Fruit fly (Drosophila melanogaster) whole organism, prepupa: ENCODE measurements around the gene CG14420.

Experiments used
- Blimp-1 ChIP-seq: fragments of 200-800 bp; sonication (Bioruptor generic); optimal IDR thresholded peaks from 3 replicates; lab custom pipeline; 2017; ENCODE audit warnings: missing biosample characterization, missing genetic modification characterization, mild to moderate bottlenecking, moderate library complexity, missing genetic modification reagents
- CG11762 ChIP-seq: fragments of 200-800 bp; sonication (Bioruptor generic); optimal IDR thresholded peaks from 3 replicates; lab custom pipeline; 2016; ENCODE audit warnings: missing biosample characterization, missing genetic modification characterization; ENCODE audit not compliant: insufficient read depth
- CG11902 ChIP-seq: fragments of 200-800 bp; sonication (Bioruptor generic); optimal IDR thresholded peaks from 3 replicates; lab custom pipeline; 2016; ENCODE audit warnings: missing biosample characterization, missing genetic modification characterization
- CG15336 ChIP-seq: fragments of 200-800 bp; sonication (Bioruptor generic); IDR thresholded peaks from 2 replicates; pipeline ENCODE4 v1.3.6; 2022; ENCODE audit warnings: missing biosample characterization, missing genetic modification characterization
- CG1621 ChIP-seq: fragments of 200-800 bp; sonication (Bioruptor generic); optimal IDR thresholded peaks from 3 replicates; lab custom pipeline; 2018; ENCODE audit warnings: missing biosample characterization, mild to moderate bottlenecking, missing genetic modification characterization
- CG3032 ChIP-seq: fragments of 200-800 bp; optimal IDR thresholded peaks from 2 replicates; lab custom pipeline; 2019; ENCODE audit warnings: missing biosample characterization, mild to moderate bottlenecking, missing genetic modification characterization, moderate library complexity
- CG31627 ChIP-seq: fragments of 200-800 bp; sonication (Bioruptor generic); optimal IDR thresholded peaks from 3 replicates; lab custom pipeline; 2016; ENCODE audit warnings: missing biosample characterization, missing genetic modification characterization
- CG32006 ChIP-seq: fragments of 200-800 bp; sonication (Bioruptor generic); optimal IDR thresholded peaks from 3 replicates; lab custom pipeline; 2017; ENCODE audit warnings: missing biosample characterization, mild to moderate bottlenecking, missing genetic modification characterization
- CG34406 ChIP-seq: fragments of 200-800 bp; sonication (Bioruptor generic); optimal IDR thresholded peaks from 3 replicates; lab custom pipeline; 2016; ENCODE audit warnings: missing biosample characterization, missing genetic modification characterization
- CG3919 ChIP-seq: fragments of 200-800 bp; sonication (Bioruptor generic); optimal IDR thresholded peaks from 3 replicates; lab custom pipeline; 2016; ENCODE audit warnings: missing biosample characterization, missing genetic modification characterization
- CG4318 ChIP-seq: fragments of 200-800 bp; sonication (Bioruptor generic); optimal IDR thresholded peaks from 3 replicates; lab custom pipeline; 2017; ENCODE audit warnings: missing biosample characterization, mild to moderate bottlenecking, missing genetic modification characterization
- CG6163 ChIP-seq: fragments of 200-800 bp; sonication (Bioruptor generic); IDR thresholded peaks from 3 replicates; pipeline ENCODE4 v1.3.6; 2022; ENCODE audit warnings: missing biosample characterization, missing genetic modification characterization
- CG6276 ChIP-seq: fragments of 200-800 bp; sonication (Bioruptor generic); optimal IDR thresholded peaks from 2 replicates; lab custom pipeline; 2017; ENCODE audit warnings: missing biosample characterization, mild to moderate bottlenecking, missing genetic modification characterization
- CG6792 ChIP-seq: fragments of 200-800 bp; sonication (Bioruptor generic); optimal IDR thresholded peaks from 3 replicates; lab custom pipeline; 2016; ENCODE audit warnings: missing biosample characterization, missing genetic modification characterization
- CG6808 ChIP-seq: fragments of 200-800 bp; sonication (Bioruptor generic); optimal IDR thresholded peaks from 3 replicates; lab custom pipeline; 2017; ENCODE audit warnings: missing biosample characterization, missing genetic modification characterization, mild to moderate bottlenecking, moderate library complexity, missing genetic modification reagents
- CG6854 ChIP-seq: fragments of 200-800 bp; sonication (Bioruptor generic); optimal IDR thresholded peaks from 2 replicates; lab custom pipeline; 2017; ENCODE audit warnings: missing biosample characterization, mild to moderate bottlenecking, missing genetic modification characterization
- CG7368 ChIP-seq: fragments of 200-800 bp; sonication (Bioruptor generic); optimal IDR thresholded peaks from 3 replicates; lab custom pipeline; 2016; ENCODE audit warnings: missing biosample characterization, missing genetic modification characterization
- CG8119 ChIP-seq: fragments of 200-800 bp; sonication (Bioruptor generic); IDR thresholded peaks from 3 replicates; pipeline ENCODE4 v1.3.6; 2022; ENCODE audit warnings: missing biosample characterization, missing genetic modification characterization
- CG8632 ChIP-seq: fragments of 200-800 bp; sonication (Bioruptor generic); optimal IDR thresholded peaks from 3 replicates; lab custom pipeline; 2016; ENCODE audit warnings: missing biosample characterization, missing genetic modification characterization
- CG9139 ChIP-seq: fragments of 200-800 bp; sonication (Bioruptor generic); optimal IDR thresholded peaks from 3 replicates; lab custom pipeline; 2017; ENCODE audit warnings: missing biosample characterization, mild to moderate bottlenecking, missing genetic modification characterization
- Eip78C ChIP-seq: fragments of 200-800 bp; sonication (Bioruptor generic); peaks from one replicate; lab custom pipeline; 2016; ENCODE audit warnings: missing biosample characterization, missing genetic modification characterization
- Eip93F ChIP-seq: fragments of 200-800 bp; sonication (Bioruptor generic); optimal IDR thresholded peaks from 2 replicates; lab custom pipeline; 2016; ENCODE audit warnings: missing biosample characterization, mild to moderate bottlenecking, missing genetic modification characterization
- Ets21C ChIP-seq: fragments of 200-800 bp; sonication (Bioruptor generic); optimal IDR thresholded peaks from 3 replicates; lab custom pipeline; 2016; ENCODE audit warnings: missing biosample characterization, missing genetic modification characterization
- Ets96B ChIP-seq: fragments of 200-800 bp; optimal IDR thresholded peaks from 2 replicates; lab custom pipeline; 2019; ENCODE audit warnings: missing biosample characterization, mild to moderate bottlenecking, missing genetic modification characterization, moderate library complexity
- Gug ChIP-seq: fragments of 200-800 bp; sonication (Bioruptor generic); IDR thresholded peaks from 2 replicates; pipeline ENCODE4 v1.3.6; 2022; ENCODE audit warnings: missing biosample characterization, missing genetic modification characterization
- Hr38 ChIP-seq: sonication (Bioruptor generic); optimal IDR thresholded peaks from 2 replicates; lab custom pipeline; 2016; ENCODE audit warnings: missing biosample characterization, missing genetic modification characterization
- Hr39 ChIP-seq: fragments of 200-800 bp; sonication (Bioruptor generic); optimal IDR thresholded peaks from 2 replicates; lab custom pipeline; 2016; ENCODE audit warnings: missing biosample characterization, missing genetic modification characterization
- OdsH ChIP-seq: fragments of 200-800 bp; sonication (Bioruptor generic); optimal IDR thresholded peaks from 3 replicates; lab custom pipeline; 2016; ENCODE audit warnings: missing biosample characterization, missing genetic modification characterization
- Smox ChIP-seq: fragments of 200-800 bp; sonication (Bioruptor generic); optimal IDR thresholded peaks from 3 replicates; lab custom pipeline; 2016; ENCODE audit warnings: missing biosample characterization, missing genetic modification characterization
- Sox102F ChIP-seq: fragments of 200-800 bp; sonication (Bioruptor generic); optimal IDR thresholded peaks from 2 replicates; lab custom pipeline; 2016; ENCODE audit warnings: missing biosample characterization, mild to moderate bottlenecking, missing genetic modification characterization
- Sox14 ChIP-seq: fragments of 200-800 bp; sonication (Bioruptor generic); optimal IDR thresholded peaks from 3 replicates; lab custom pipeline; 2016; ENCODE audit warnings: missing biosample characterization, missing genetic modification characterization
- Sox15 ChIP-seq: fragments of 200-800 bp; sonication (Bioruptor generic); optimal IDR thresholded peaks from 3 replicates; lab custom pipeline; 2016; ENCODE audit warnings: missing biosample characterization, missing genetic modification characterization
- achi ChIP-seq: fragments of 200-800 bp; sonication (Bioruptor generic); optimal IDR thresholded peaks from 3 replicates; lab custom pipeline; 2016; ENCODE audit warnings: missing biosample characterization, missing genetic modification characterization
- acj6 ChIP-seq: fragments of 200-800 bp; sonication (Bioruptor generic); optimal IDR thresholded peaks from 3 replicates; lab custom pipeline; 2016; ENCODE audit warnings: missing biosample characterization, missing genetic modification characterization
- cyc ChIP-seq: fragments of 200-800 bp; sonication (Bioruptor generic); optimal IDR thresholded peaks from 3 replicates; lab custom pipeline; 2016; ENCODE audit warnings: missing biosample characterization, missing genetic modification characterization
- dac ChIP-seq: fragments of 200-800 bp; sonication (Bioruptor generic); optimal IDR thresholded peaks from 2 replicates; lab custom pipeline; 2017; ENCODE audit warnings: missing biosample characterization, mild to moderate bottlenecking, missing genetic modification characterization
- dsx ChIP-seq: fragments of 200-800 bp; optimal IDR thresholded peaks from 3 replicates; lab custom pipeline; 2019; ENCODE audit warnings: missing biosample characterization, mild to moderate bottlenecking, missing genetic modification characterization, moderate library complexity; ENCODE audit not compliant: poor library complexity, severe bottlenecking
- eg ChIP-seq: fragments of 200-800 bp; sonication (Bioruptor generic); IDR thresholded peaks from 3 replicates; pipeline ENCODE4 v1.3.6; 2022; ENCODE audit warnings: missing biosample characterization, missing genetic modification characterization
- esn ChIP-seq: fragments of 200-800 bp; sonication (Bioruptor generic); optimal IDR thresholded peaks from 2 replicates; lab custom pipeline; 2016; ENCODE audit warnings: missing biosample characterization, mild to moderate bottlenecking, missing genetic modification characterization, moderate library complexity
- fd59A ChIP-seq: fragments of 200-800 bp; sonication (Bioruptor generic); optimal IDR thresholded peaks from 2 replicates; lab custom pipeline; 2017; ENCODE audit warnings: missing biosample characterization, mild to moderate bottlenecking, missing genetic modification characterization, missing genetic modification reagents
- fd85E ChIP-seq: fragments of 200-800 bp; sonication (Bioruptor generic); optimal IDR thresholded peaks from 3 replicates; lab custom pipeline; 2016; ENCODE audit warnings: missing biosample characterization, missing genetic modification characterization
- fkh ChIP-seq: fragments of 200-800 bp; sonication (Bioruptor generic); optimal IDR thresholded peaks from 3 replicates; lab custom pipeline; 2017; ENCODE audit warnings: missing biosample characterization, mild to moderate bottlenecking, missing genetic modification characterization, moderate library complexity
- lz ChIP-seq: fragments of 200-800 bp; sonication (Bioruptor generic); optimal IDR thresholded peaks from 3 replicates; lab custom pipeline; 2016; ENCODE audit warnings: missing biosample characterization, missing genetic modification characterization
- net ChIP-seq: fragments of 200-800 bp; sonication (Bioruptor generic); optimal IDR thresholded peaks from 3 replicates; lab custom pipeline; 2016; ENCODE audit warnings: missing biosample characterization, missing genetic modification characterization
- pdm3 ChIP-seq: fragments of 200-800 bp; sonication (Bioruptor generic); optimal IDR thresholded peaks from 3 replicates; lab custom pipeline; 2016; ENCODE audit warnings: missing biosample characterization, missing genetic modification characterization
- salr ChIP-seq, 2 experiments: fragments of 200-800 bp; sonication (Bioruptor generic); optimal IDR thresholded peaks; 3 replicates each; lab custom pipeline; 2016 to 2018; ENCODE audit warnings: missing biosample characterization in 2 of 2, missing genetic modification characterization in 2 of 2, mild to moderate bottlenecking in 1 of 2
- spab ChIP-seq: fragments of 200-800 bp; sonication (Bioruptor generic); optimal IDR thresholded peaks from 2 replicates; lab custom pipeline; 2017; ENCODE audit warnings: missing biosample characterization, mild to moderate bottlenecking, missing genetic modification characterization, missing genetic modification reagents
- ss ChIP-seq, 2 experiments: fragments of 200-800 bp; sonication (Bioruptor generic); optimal IDR thresholded peaks; 2 replicates in 1 of 2; 3 replicates in 1 of 2; lab custom pipeline; 2017 to 2018; ENCODE audit warnings: mild to moderate bottlenecking in 2 of 2, missing biosample characterization in 2 of 2, missing genetic modification characterization in 2 of 2, moderate library complexity in 1 of 2
- topi ChIP-seq: fragments of 200-800 bp; sonication (Bioruptor generic); optimal IDR thresholded peaks from 3 replicates; lab custom pipeline; 2016; ENCODE audit warnings: missing biosample characterization, missing genetic modification characterization
- vri ChIP-seq: fragments of 200-800 bp; sonication (Bioruptor generic); optimal IDR thresholded peaks from 3 replicates; lab custom pipeline; 2016; ENCODE audit warnings: missing biosample characterization, mild to moderate bottlenecking, missing genetic modification characterization

Gene CG14420

dm6 chrX:2984902-2985772, 46.5 kb downstream of the CG14420 start:
- TF ChIP-seq Eip78C (GFP tag; lab: Kevin White, UChicago) (peak; percentile 96), CG7368 (GFP tag; lab: Kevin White, UChicago) (peak; percentile 59), Ets96B (peak; percentile 90), eg (GFP tag; lab: Robert Waterston, UW) (no peak), CG6163 (GFP tag; lab: Robert Waterston, UW) (peak; percentile 73), CG34406 (GFP tag; lab: Kevin White, UChicago) (peak; percentile 74), CG31627 (peak; percentile 76), lz (GFP tag; lab: Kevin White, UChicago) (peak; percentile 76), CG3032 (tag; lab: Kevin White, UChicago) (peak; percentile 87), fkh (GFP tag; lab: Kevin White, UChicago) (no peak), Hr38 (GFP tag; lab: Kevin White, UChicago) (no peak), Ets21C (GFP tag; lab: Kevin White, UChicago) (peak; percentile 53), OdsH (peak; percentile 66), Sox15 (GFP tag; lab: Kevin White, UChicago) (peak; percentile 7), CG6808 (GFP tag; lab: Kevin White, UChicago) (peak; percentile 84), net (GFP tag; lab: Kevin White, UChicago) (peak; percentile 73), CG4318 (GFP tag; lab: Kevin White, UChicago) (peak; percentile 4), Blimp-1 (GFP tag; lab: Kevin White, UChicago) (peak; percentile 42), CG32006 (GFP tag; lab: Kevin White, UChicago) (peak; percentile 27), CG8632 (GFP tag; lab: Kevin White, UChicago) (peak; percentile 74), Smox (peak; percentile 82), CG8119 (GFP tag; lab: Robert Waterston, UW) (no peak), achi (peak; percentile 75), CG11762 (GFP tag; lab: Kevin White, UChicago) (peak; percentile 52), CG6792 (GFP tag; lab: Kevin White, UChicago) (peak; percentile 79), dac (no peak), CG11902 (peak; percentile 42), CG6276 (GFP tag; lab: Kevin White, UChicago) (no peak), CG15336 (GFP tag; lab: Robert Waterston, UW) (no peak), Gug (GFP tag; lab: Robert Waterston, UW) (no peak), fd85E (GFP tag; lab: Kevin White, UChicago) (no peak), CG3919 (peak; percentile 77), spab (peak; percentile 73), CG6854 (peak; percentile 12), fd59A (peak; percentile 73), CG1621 (peak; percentile 76), ss (GFP tag; optimal IDR thresholded peaks at IDR 0.05; lab: Kevin White, UChicago) (peak; percentile 84 to 95), CG9139 (peak; percentile 73), dsx (GFP tag; lab: Kevin White, UChicago) (peak; percentile 87), topi (peak; percentile 86), salr (GFP tag; optimal IDR thresholded peaks at IDR 0.05; lab: Kevin White, UChicago) (peak; percentile 26 to 70), Sox102F (GFP tag; lab: Kevin White, UChicago) (peak; percentile 82), cyc (GFP tag; lab: Kevin White, UChicago) (peak; percentile 79), Eip93F (GFP tag; lab: Kevin White, UChicago) (peak; percentile 61), Hr39 (GFP tag; lab: Kevin White, UChicago) (peak; percentile 73), esn (GFP tag; lab: Kevin White, UChicago) (peak; percentile 85), acj6 (peak; percentile 74), pdm3 (peak; percentile 73), Sox14 (GFP tag; lab: Kevin White, UChicago) (peak; percentile 76), vri (peak; percentile 80)
